Fruit fly (Drosophila melanogaster): ENCODE results near the gene Npc2h.

The Npc2h gene

DNA sequence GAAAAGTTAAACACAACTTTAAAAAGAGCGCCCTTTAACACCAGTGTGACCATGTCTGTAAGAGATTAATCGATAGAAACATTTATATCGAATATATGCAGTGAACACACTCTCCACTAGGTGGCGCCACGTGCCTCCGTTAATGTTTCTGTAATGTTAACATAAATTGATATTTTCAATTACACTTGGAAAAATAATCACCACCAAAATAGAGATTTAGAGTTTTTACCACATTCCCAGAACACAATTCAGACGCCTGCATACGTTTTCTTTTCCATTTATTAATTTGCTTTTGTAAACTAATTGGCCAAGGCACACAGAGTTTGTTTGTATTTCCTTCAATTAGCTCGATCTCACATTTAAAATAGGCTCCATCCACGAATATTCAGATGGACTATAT, 43.3 kb upstream of the Npc2h start (continued):
- TF ChIP-seq Nf-YC (tag; optimal IDR thresholded peaks at IDR 0.05) (peak; percentile 65), E2f1 (GFP tag; IDR thresholded peaks at IDR 0.05) (peak; percentile 73), Ptx1 (GFP tag; IDR thresholded peaks at IDR 0.05) (peak; percentile 61), en (GFP tag; optimal IDR thresholded peaks at IDR 0.05) (no peak), CG6683 (GFP tag; optimal IDR thresholded peaks at IDR 0.05) (no peak), CG8388 (GFP tag; optimal IDR thresholded peaks at IDR 0.05) (peak; percentile 9), CG2202 (tag; optimal IDR thresholded peaks at IDR 0.05) (no peak), CG2120 (GFP tag; optimal IDR thresholded peaks at IDR 0.05) (peak; percentile 32), ftz-f1 (GFP tag; optimal IDR thresholded peaks at IDR 0.05) (no peak), CG16815 (GFP tag; optimal IDR thresholded peaks at IDR 0.05) (no peak), schlank (tag; optimal IDR thresholded peaks at IDR 0.05) (no peak), BEAF-32 (GFP tag; optimal IDR thresholded peaks at IDR 0.05) (peak; percentile 50), jumu (GFP tag; optimal IDR thresholded peaks at IDR 0.05) (no peak), sens (GFP tag) (peak; percentile 78), wdn (GFP tag; IDR thresholded peaks at IDR 0.05) (peak; percentile 51; the same call in 1 of the 2 replicates), CG43689 (GFP tag; IDR thresholded peaks at IDR 0.05) (no peak), CG14050 (GFP tag; IDR thresholded peaks at IDR 0.05) (no peak; the same call in 2 of the 3 replicates), CG9876 (GFP tag; optimal IDR thresholded peaks at IDR 0.05) (no peak), CG1602 (GFP tag; optimal IDR thresholded peaks at IDR 0.05) (no peak), dmrt99B (tag; optimal IDR thresholded peaks at IDR 0.05) (peak; percentile 61), CG1603 (tag; optimal IDR thresholded peaks at IDR 0.05) (peak; percentile 30), CG10274 (GFP tag; optimal IDR thresholded peaks at IDR 0.05) (no peak), Hand (GFP tag; optimal IDR thresholded peaks at IDR 0.05) (no peak), Eip74EF (GFP tag; optimal IDR thresholded peaks at IDR 0.05) (no peak), MTF-1 (GFP tag; optimal IDR thresholded peaks at IDR 0.05; ENCODE audit: borderline replicate concordance) (no peak), CG33213 (GFP tag; optimal IDR thresholded peaks at IDR 0.05) (no peak), CG10366 (GFP tag; IDR thresholded peaks at IDR 0.05) (peak; percentile 63), CG7928 (GFP tag; optimal IDR thresholded peaks at IDR 0.05) (no peak), corto (GFP tag; optimal IDR thresholded peaks at IDR 0.05) (no peak), CG13296 (GFP tag; optimal IDR thresholded peaks at IDR 0.05) (no peak), Dfd (GFP tag; optimal IDR thresholded peaks at IDR 0.05) (no peak), CG3407 (GFP tag; optimal IDR thresholded peaks at IDR 0.05) (no peak), onecut (GFP tag; IDR thresholded peaks at IDR 0.05) (peak; percentile 44), cato (GFP tag; optimal IDR thresholded peaks at IDR 0.05; ENCODE audit: borderline replicate concordance) (no peak), sens-2 (GFP tag; IDR thresholded peaks at IDR 0.05) (peak; percentile 80), CG7987 (GFP tag; optimal IDR thresholded peaks at IDR 0.05) (no peak), psq (GFP tag; optimal IDR thresholded peaks at IDR 0.05) (no peak), eve (GFP tag; optimal IDR thresholded peaks at IDR 0.05) (no peak), CG6791 (GFP tag; IDR thresholded peaks at IDR 0.05; ENCODE audit: partially characterized antibody) (peak; percentile 76), CG11085 (GFP tag; IDR thresholded peaks at IDR 0.05) (peak; percentile 41; the same call in 1 of the 2 replicates), eyg (GFP tag; optimal IDR thresholded peaks at IDR 0.05) (no peak), trh (GFP tag; optimal IDR thresholded peaks at IDR 0.05) (no peak), CG7745 (tag; optimal IDR thresholded peaks at IDR 0.05) (no peak), lab (GFP tag; optimal IDR thresholded peaks at IDR 0.05) (no peak), CG4854 (GFP tag; optimal IDR thresholded peaks at IDR 0.05) (peak; percentile 6), CG1792 (GFP tag; optimal IDR thresholded peaks at IDR 0.05) (no peak), rib (GFP tag; IDR thresholded peaks at IDR 0.05) (peak; percentile 40; the same call in 1 of the 2 replicates), Meics (GFP tag; optimal IDR thresholded peaks at IDR 0.05) (no peak), ash1 (GFP tag; optimal IDR thresholded peaks at IDR 0.05) (no peak), Hr39 (optimal IDR thresholded peaks at IDR 0.05) (no peak), CG9817 (tag; optimal IDR thresholded peaks at IDR 0.05) (no peak)

Data from whole organism, embryonic.